Fruit fly (Drosophila melanogaster): Measurements from ENCODE around the gene CG15468.

The CG15468 gene

DNA sequence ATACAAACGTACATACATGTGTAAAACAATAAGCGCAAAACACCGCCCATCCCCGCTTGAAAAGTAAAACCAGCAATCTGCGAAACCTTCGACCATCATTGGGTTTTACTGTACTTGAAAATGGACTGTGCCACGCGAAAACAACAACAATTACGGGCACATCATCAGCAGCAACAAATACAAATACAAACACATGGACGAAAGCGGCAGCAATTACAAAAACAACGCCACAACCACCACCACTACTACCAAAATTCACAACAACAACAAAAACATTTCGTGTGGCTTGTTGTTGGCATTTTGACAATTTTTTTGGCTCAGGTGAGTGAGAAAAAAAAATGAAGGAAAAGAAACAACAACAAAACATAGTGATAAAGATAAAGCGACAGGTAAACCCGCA is 20.4 kb downstream of the CG15468 start:
- TF ChIP-seq kay (GFP tag; ENCODE audit: borderline replicate concordance) (no peak), CG11617 (GFP tag; optimal IDR thresholded peaks at IDR 0.05) (no peak), Crg-1 (GFP tag; optimal IDR thresholded peaks at IDR 0.05) (no peak), CG7045 (GFP tag; optimal IDR thresholded peaks at IDR 0.05) (no peak), CG5204 (GFP tag; optimal IDR thresholded peaks at IDR 0.05) (no peak), Clk (GFP tag; optimal IDR thresholded peaks at IDR 0.05) (no peak), cic (GFP tag; optimal IDR thresholded peaks at IDR 0.05) (no peak), CG14711 (tag; optimal IDR thresholded peaks at IDR 0.05) (no peak), toe (GFP tag; optimal IDR thresholded peaks at IDR 0.05) (no peak), CG33017 (tag; optimal IDR thresholded peaks at IDR 0.05) (no peak), bab1 (GFP tag; optimal IDR thresholded peaks at IDR 0.05) (no peak), tj (GFP tag; optimal IDR thresholded peaks at IDR 0.05) (no peak), CG7101 (tag; optimal IDR thresholded peaks at IDR 0.05) (no peak), cnc (optimal IDR thresholded peaks at IDR 0.05) (no peak), Mnt (GFP tag; optimal IDR thresholded peaks at IDR 0.05) (no peak)

DNA sequence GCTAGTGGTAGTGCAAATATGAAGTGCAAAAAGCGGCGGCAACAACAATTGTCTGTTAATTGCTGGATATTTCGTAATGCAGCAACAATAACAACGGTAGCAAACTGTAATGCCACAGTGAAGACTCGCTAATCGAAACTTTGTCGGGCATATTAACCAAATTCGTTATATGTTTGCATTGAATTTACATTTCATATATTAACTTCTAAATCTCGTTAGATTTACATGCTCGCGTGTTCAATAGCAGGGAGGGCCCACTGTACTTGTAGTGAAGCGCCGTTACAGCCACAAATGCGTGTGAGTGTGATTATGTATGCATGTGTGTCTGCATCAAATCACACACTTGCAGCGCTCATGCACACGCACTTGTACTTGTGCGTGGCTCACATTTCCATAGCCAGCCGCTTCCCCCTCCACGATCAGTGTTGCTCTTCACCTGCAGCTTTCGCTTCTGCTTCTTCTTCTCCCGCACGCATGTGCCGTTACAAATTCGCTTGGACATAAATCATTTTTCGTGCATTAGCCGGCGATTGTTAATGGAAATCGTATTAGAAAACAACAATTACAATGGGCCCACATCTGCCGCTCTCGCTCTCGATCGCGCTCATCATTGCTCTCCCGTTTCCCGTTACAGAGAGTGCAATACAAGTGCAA is 21.0 kb downstream of the CG15468 start:
- TF ChIP-seq CG11617 (GFP tag; optimal IDR thresholded peaks at IDR 0.05) (peak; percentile 81), CG14711 (tag; optimal IDR thresholded peaks at IDR 0.05) (peak; percentile 89), CG12768 (GFP tag; optimal IDR thresholded peaks at IDR 0.05) (peak; percentile 90), toe (GFP tag; optimal IDR thresholded peaks at IDR 0.05) (peak; percentile 90), tj (GFP tag; optimal IDR thresholded peaks at IDR 0.05) (peak; percentile 80), cic (GFP tag; optimal IDR thresholded peaks at IDR 0.05) (peak; percentile 67), kay (GFP tag; ENCODE audit: borderline replicate concordance) (peak; percentile 56), pad (GFP tag; optimal IDR thresholded peaks at IDR 0.05) (peak; percentile 92), CG5204 (GFP tag; optimal IDR thresholded peaks at IDR 0.05) (peak; percentile 89), Clk (GFP tag; optimal IDR thresholded peaks at IDR 0.05) (peak; percentile 79), Hr96 (GFP tag; optimal IDR thresholded peaks at IDR 0.05) (peak; percentile 96), CG7045 (GFP tag; optimal IDR thresholded peaks at IDR 0.05) (peak; percentile 88), CG7101 (tag; optimal IDR thresholded peaks at IDR 0.05) (peak; percentile 95), Crg-1 (GFP tag; optimal IDR thresholded peaks at IDR 0.05) (peak; percentile 88), cnc (optimal IDR thresholded peaks at IDR 0.05) (no peak), bab1 (GFP tag; optimal IDR thresholded peaks at IDR 0.05) (peak; percentile 97), ovo (GFP tag; optimal IDR thresholded peaks at IDR 0.05) (peak; percentile 92), CG33017 (tag; optimal IDR thresholded peaks at IDR 0.05) (peak; percentile 88), Mnt (GFP tag; optimal IDR thresholded peaks at IDR 0.05) (peak; percentile 85), CG1620 (GFP tag; optimal IDR thresholded peaks at IDR 0.05) (peak; percentile 96)

DNA sequence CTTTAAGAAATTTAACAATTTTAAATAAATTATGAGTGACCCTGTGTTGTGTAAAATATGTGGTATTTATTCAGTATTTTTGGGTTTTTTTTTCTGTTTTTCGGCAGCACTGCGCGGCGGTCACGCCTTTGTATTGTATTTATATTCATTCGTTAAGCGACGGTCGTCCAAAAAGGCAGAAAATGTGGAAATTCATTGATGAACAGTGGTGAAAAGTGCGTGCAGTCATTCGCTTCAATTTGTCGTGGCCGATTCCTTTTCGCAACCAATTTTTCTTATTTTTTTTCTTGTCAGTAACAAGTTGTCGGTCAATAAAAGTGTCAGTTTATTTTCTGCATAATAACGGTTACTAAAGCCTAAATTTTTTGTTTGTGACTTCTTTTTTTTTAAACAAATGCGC is 21.9 kb downstream of the CG15468 start, which contains the start of gene Ptp4E:
TSS of gene Ptp4E (plus strand) at position 143 of the 400 bp plus-strand sequence.
- no peak for TF ChIP-seq Clk (GFP tag; optimal IDR thresholded peaks at IDR 0.05)
- TF ChIP-seq ovo (GFP tag; optimal IDR thresholded peaks at IDR 0.05), result no peak
- peak; percentile 38 for TF ChIP-seq Mnt (GFP tag; optimal IDR thresholded peaks at IDR 0.05)
- peak; percentile 24 for TF ChIP-seq CG7101 (tag; optimal IDR thresholded peaks at IDR 0.05)
- peak; percentile 57 for TF ChIP-seq bab1 (GFP tag; optimal IDR thresholded peaks at IDR 0.05)
- TF ChIP-seq CG14711 (tag; optimal IDR thresholded peaks at IDR 0.05), result no peak
- TF ChIP-seq Crg-1 (GFP tag; optimal IDR thresholded peaks at IDR 0.05), result no peak
- TF ChIP-seq kay (GFP tag; ENCODE audit: borderline replicate concordance), result no peak
- no peak for TF ChIP-seq CG7045 (GFP tag; optimal IDR thresholded peaks at IDR 0.05)
- peak; percentile 63 for TF ChIP-seq tj (GFP tag; optimal IDR thresholded peaks at IDR 0.05)

DNA sequence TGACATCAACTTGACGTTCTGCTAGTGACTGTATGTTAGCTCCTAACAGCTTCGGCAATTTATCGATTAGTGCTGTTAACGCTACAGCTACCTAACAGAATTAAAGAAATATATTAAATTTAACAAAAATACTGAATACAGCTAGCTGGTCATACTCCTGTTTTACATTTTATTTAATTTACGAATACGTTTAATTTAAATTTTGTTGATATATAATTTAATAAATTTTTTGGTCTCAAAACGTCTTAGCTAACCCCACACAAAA is 22.9 kb downstream of the CG15468 start, which contains the start of gene CG44774:
TSS of gene CG44774 (minus strand) at position 34 of the 265 bp plus-strand sequence.
- TF ChIP-seq CG12768 (GFP tag; optimal IDR thresholded peaks at IDR 0.05), result no peak
- no peak for TF ChIP-seq toe (GFP tag; optimal IDR thresholded peaks at IDR 0.05)
- peak; percentile 43 for TF ChIP-seq kay (GFP tag; ENCODE audit: borderline replicate concordance)

DNA sequence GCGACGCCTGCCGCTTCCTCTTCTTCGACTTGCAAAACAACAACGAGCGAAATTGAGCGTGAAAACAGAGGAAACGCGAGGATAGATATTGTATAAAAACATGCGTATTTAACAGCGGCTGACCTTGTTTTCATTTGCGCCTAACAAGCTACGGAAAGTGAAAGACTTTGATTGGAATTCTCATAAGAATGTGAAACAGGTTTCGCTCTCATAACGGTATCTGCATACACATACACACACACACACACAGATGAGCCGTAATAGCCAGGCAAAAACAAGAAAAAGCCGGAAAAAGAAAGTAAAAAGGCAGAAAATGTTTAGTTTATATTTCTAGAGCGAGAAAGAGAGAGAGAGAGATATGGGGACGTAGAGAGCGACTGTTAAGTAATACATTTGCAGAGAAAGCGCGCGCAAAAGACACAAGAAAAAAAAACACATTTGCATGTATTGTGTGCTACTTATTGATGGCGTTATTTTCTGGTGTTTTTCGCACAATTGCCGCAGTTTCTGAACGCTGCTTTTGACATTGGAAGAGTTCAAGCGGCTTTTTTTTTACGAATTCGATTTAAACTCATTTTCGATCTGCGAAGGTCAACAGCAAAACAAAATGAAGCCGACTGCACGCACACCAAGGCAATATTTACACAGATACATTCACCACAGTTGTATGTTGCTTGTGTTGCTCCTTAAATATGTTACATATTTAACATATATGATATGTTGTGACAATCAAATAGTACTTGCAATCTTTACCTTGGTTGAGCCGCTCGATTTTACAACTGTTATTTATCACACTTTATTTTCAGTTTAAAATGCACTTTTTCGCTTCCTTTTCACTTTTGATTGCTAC is 23.5 kb downstream of the CG15468 start:
- TF ChIP-seq tj (GFP tag; optimal IDR thresholded peaks at IDR 0.05), result peak; percentile 40
- TF ChIP-seq CG11617 (GFP tag; optimal IDR thresholded peaks at IDR 0.05), result no peak
- peak; percentile 13 for TF ChIP-seq CG7101 (tag; optimal IDR thresholded peaks at IDR 0.05)
- no peak for TF ChIP-seq toe (GFP tag; optimal IDR thresholded peaks at IDR 0.05)
- no peak for TF ChIP-seq CG12768 (GFP tag; optimal IDR thresholded peaks at IDR 0.05)
- TF ChIP-seq ovo (GFP tag; optimal IDR thresholded peaks at IDR 0.05), result peak; percentile 78
- TF ChIP-seq cic (GFP tag; optimal IDR thresholded peaks at IDR 0.05), result no peak
- no peak for TF ChIP-seq kay (GFP tag; ENCODE audit: borderline replicate concordance)
- TF ChIP-seq bab1 (GFP tag; optimal IDR thresholded peaks at IDR 0.05), result peak; percentile 18
- no peak for TF ChIP-seq CG7045 (GFP tag; optimal IDR thresholded peaks at IDR 0.05)
- TF ChIP-seq Mnt (GFP tag; optimal IDR thresholded peaks at IDR 0.05), result peak; percentile 18
- TF ChIP-seq CG1620 (GFP tag; optimal IDR thresholded peaks at IDR 0.05), result peak; percentile 3
- TF ChIP-seq pad (GFP tag; optimal IDR thresholded peaks at IDR 0.05), result no peak
